Worm (Caenorhabditis elegans): ENCODE measurements around the gene F28B4.4.

The F28B4.4 gene

DNA sequence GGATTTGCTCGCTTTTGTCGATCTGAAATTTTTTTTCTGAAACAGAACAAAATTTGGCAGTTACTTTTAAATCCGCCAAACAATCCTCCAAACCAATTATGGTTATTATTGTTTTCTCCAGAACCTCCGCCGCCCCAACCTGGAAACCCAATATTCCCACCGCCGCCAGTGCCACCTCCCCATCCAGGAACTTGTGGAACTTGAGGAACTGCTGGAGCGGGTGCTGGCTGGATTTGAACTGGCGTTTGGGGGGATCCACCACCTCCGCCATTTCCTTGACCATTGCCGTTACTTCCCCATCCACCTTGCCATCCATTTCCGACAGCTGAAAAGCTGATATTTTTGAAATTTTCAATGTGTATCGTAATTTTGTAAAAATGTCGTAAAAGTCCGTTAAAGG is 38.3 kb upstream of the F28B4.4 start:
- TF ChIP-seq nhr-11 (tag; optimal IDR thresholded peaks at IDR 0.05), result no peak
- no peak for TF ChIP-seq lin-35 (GFP tag; optimal IDR thresholded peaks at IDR 0.05)
- no peak for TF ChIP-seq F16B12.6 (tag; optimal IDR thresholded peaks at IDR 0.05)
- no peak for TF ChIP-seq unc-62 (GFP tag; optimal IDR thresholded peaks at IDR 0.05)
- no peak for TF ChIP-seq efl-1 (optimal IDR thresholded peaks at IDR 0.05)
- TF ChIP-seq efl-1 (GFP tag; optimal IDR thresholded peaks at IDR 0.05 in 1 of 2), result no peak
- TF ChIP-seq ces-1 (GFP tag; optimal IDR thresholded peaks at IDR 0.05), result no peak
- TF ChIP-seq nhr-12 (tag; optimal IDR thresholded peaks at IDR 0.05), result no peak
- no peak for TF ChIP-seq nhr-20 (tag; optimal IDR thresholded peaks at IDR 0.05)
- TF ChIP-seq jun-1 (tag; optimal IDR thresholded peaks at IDR 0.05), result no peak
- TF ChIP-seq elt-3 (tag; optimal IDR thresholded peaks at IDR 0.05), result no peak
- TF ChIP-seq ztf-11 (tag; optimal IDR thresholded peaks at IDR 0.05), result no peak
- no peak for TF ChIP-seq tlp-1 (tag; optimal IDR thresholded peaks at IDR 0.05)
- no peak for TF ChIP-seq elt-2 (tag; optimal IDR thresholded peaks at IDR 0.05)
- TF ChIP-seq nhr-47 (tag; optimal IDR thresholded peaks at IDR 0.05), result no peak
- no peak for TF ChIP-seq Y116A8C.19 (tag; optimal IDR thresholded peaks at IDR 0.05; ENCODE audit: borderline replicate concordance)
- no peak for TF ChIP-seq ama-1 (optimal IDR thresholded peaks at IDR 0.05)
- TF ChIP-seq egl-13 (tag; optimal IDR thresholded peaks at IDR 0.05), result no peak

ce11 chrX:3245812-3246211 is 36.4 kb upstream of the F28B4.4 start, which contains the start of gene F40F4.7:
Gene F40F4.7 (minus strand): TSS chrX:3245933.
- TF ChIP-seq nhr-71 (tag; optimal IDR thresholded peaks at IDR 0.05) (peak; percentile 86), ces-1 (GFP tag; optimal IDR thresholded peaks at IDR 0.05) (no peak), C04F5.9 (tag; optimal IDR thresholded peaks at IDR 0.05) (no peak), skn-1 (tag; optimal IDR thresholded peaks at IDR 0.05) (peak; percentile 43), unc-86 (tag; optimal IDR thresholded peaks at IDR 0.05) (no peak), F16B12.6 (tag; optimal IDR thresholded peaks at IDR 0.05) (peak; percentile 15), nhr-90 (tag; optimal IDR thresholded peaks at IDR 0.05; ENCODE audit: poor library complexity) (peak; percentile 23), nhr-19 (GFP tag; conservative IDR thresholded peaks at IDR 0.05) (peak; percentile 66), tlp-1 (tag; optimal IDR thresholded peaks at IDR 0.05) (no peak), alr-1 (tag; optimal IDR thresholded peaks at IDR 0.05; ENCODE audit: borderline replicate concordance) (no peak), fkh-8 (tag; optimal IDR thresholded peaks at IDR 0.05) (peak; percentile 27), tbx-2 (tag; optimal IDR thresholded peaks at IDR 0.05) (no peak), Y116A8C.19 (tag; optimal IDR thresholded peaks at IDR 0.05; ENCODE audit: borderline replicate concordance) (no peak), zag-1 (tag; optimal IDR thresholded peaks at IDR 0.05) (no peak), jun-1 (tag; optimal IDR thresholded peaks at IDR 0.05) (peak; percentile 41), nhr-76 (tag; optimal IDR thresholded peaks at IDR 0.05) (no peak), lin-39 (tag; optimal IDR thresholded peaks at IDR 0.05) (no peak), lin-14 (GFP tag; optimal IDR thresholded peaks at IDR 0.05) (peak; percentile 93), elt-3 (tag; optimal IDR thresholded peaks at IDR 0.05) (peak in 2 of 6 experiments; percentile 32 to 59), mef-2 (tag; optimal IDR thresholded peaks at IDR 0.05) (no peak), rnt-1 (tag; optimal IDR thresholded peaks at IDR 0.05) (peak; percentile 70), irx-1 (tag; optimal IDR thresholded peaks at IDR 0.05) (peak; percentile 45), xbp-1 (tag; optimal IDR thresholded peaks at IDR 0.05) (peak; percentile 35), C16A3.4 (tag; optimal IDR thresholded peaks at IDR 0.05) (peak; percentile 65), snu-23 (GFP tag; optimal IDR thresholded peaks at IDR 0.05) (peak; percentile 84), nhr-85 (tag) (peak; percentile 59), lin-35 (GFP tag; optimal IDR thresholded peaks at IDR 0.05) (peak; percentile 43 to 82), aha-1 (tag; optimal IDR thresholded peaks at IDR 0.05) (no peak), C34B4.2 (tag; optimal IDR thresholded peaks at IDR 0.05) (no peak), snpc-4 (tag; optimal IDR thresholded peaks at IDR 0.05) (no peak), nhr-47 (tag; optimal IDR thresholded peaks at IDR 0.05) (peak; percentile 60), dpl-1 (GFP tag; optimal IDR thresholded peaks at IDR 0.05) (peak in 2 of 3 experiments; percentile 61 to 71), ceh-63 (GFP tag; optimal IDR thresholded peaks at IDR 0.05) (no peak), egl-27 (tag; optimal IDR thresholded peaks at IDR 0.05) (no peak), dsc-1 (tag; optimal IDR thresholded peaks at IDR 0.05) (peak; percentile 61), ceh-82 (tag; optimal IDR thresholded peaks at IDR 0.05) (peak in 1 of 3 experiments; percentile 31), isw-1 (GFP tag; IDR thresholded peaks at IDR 0.05) (no peak), nhr-84 (tag; optimal IDR thresholded peaks at IDR 0.05) (no peak), ztf-4 (tag; optimal IDR thresholded peaks at IDR 0.05) (peak; percentile 40), unc-30 (tag; optimal IDR thresholded peaks at IDR 0.05) (no peak), efl-1 (optimal IDR thresholded peaks at IDR 0.05) (peak in 1 of 2 experiments; percentile 36), efl-1 (GFP tag; optimal IDR thresholded peaks at IDR 0.05 in 1 of 2) (peak in 1 of 2 experiments; percentile 10), unc-98 (GFP tag; IDR thresholded peaks at IDR 0.05) (no peak)
